Fruit fly (Drosophila melanogaster): ENCODE data around the gene Kul.

The Kul gene

DNA sequence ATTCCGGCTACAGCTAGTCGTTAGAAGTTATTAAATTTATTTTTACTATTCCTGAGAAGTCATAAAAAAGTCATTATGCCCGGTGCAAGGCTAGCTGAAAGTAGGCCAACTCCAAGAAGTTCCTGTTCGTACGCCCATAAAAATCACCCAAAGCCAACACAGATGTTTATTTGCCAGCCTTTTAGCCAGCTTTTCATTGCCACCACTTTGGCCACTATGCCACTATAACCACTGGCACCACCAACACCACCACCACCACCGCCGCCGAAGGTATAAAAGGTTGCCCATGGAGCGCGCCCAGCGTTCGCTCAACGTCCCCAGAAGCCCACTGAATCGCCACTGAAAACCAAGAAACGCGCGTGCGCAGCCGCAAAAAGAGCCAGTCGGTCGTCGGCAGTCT, 7.3 kb upstream of the Kul start, which contains the start of gene CG15506:
TSS of gene CG15506 (plus strand) at position 301 of the 400 bp plus-strand sequence.
- TF ChIP-seq insv (optimal IDR thresholded peaks at IDR 0.05) = no peak
- no peak for TF ChIP-seq h (optimal IDR thresholded peaks at IDR 0.05)
- TF ChIP-seq psq (optimal IDR thresholded peaks at IDR 0.05) = no peak
- TF ChIP-seq Myc (optimal IDR thresholded peaks at IDR 0.05) = no peak

DNA sequence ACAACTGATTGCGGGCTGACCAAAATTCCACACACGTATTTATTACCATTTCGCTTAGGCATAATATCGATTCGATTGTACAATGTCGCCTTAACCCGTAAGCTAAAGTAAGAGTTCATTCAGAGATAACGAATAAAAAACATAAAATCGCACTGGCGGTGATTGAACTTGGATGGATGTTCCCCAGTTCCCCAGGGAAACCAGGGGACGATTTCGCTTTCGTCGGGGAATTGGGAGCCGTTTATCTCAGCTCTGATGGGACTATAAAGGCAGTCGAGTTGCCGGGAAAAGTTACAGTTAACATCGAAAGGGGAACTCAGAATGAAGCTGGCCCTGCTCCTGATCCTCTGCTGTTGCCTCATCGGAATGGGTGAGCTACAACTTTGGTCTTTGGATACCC, 3.4 kb upstream of the Kul start, which contains the start of gene CG34296:
TSS of gene CG34296 (plus strand) at position 301 of the 400 bp plus-strand sequence.
- TF ChIP-seq Myc (optimal IDR thresholded peaks at IDR 0.05) (no peak), h (optimal IDR thresholded peaks at IDR 0.05) (no peak), ttk (optimal IDR thresholded peaks at IDR 0.05) (no peak), Sin3A (optimal IDR thresholded peaks at IDR 0.05) (no peak)

DNA sequence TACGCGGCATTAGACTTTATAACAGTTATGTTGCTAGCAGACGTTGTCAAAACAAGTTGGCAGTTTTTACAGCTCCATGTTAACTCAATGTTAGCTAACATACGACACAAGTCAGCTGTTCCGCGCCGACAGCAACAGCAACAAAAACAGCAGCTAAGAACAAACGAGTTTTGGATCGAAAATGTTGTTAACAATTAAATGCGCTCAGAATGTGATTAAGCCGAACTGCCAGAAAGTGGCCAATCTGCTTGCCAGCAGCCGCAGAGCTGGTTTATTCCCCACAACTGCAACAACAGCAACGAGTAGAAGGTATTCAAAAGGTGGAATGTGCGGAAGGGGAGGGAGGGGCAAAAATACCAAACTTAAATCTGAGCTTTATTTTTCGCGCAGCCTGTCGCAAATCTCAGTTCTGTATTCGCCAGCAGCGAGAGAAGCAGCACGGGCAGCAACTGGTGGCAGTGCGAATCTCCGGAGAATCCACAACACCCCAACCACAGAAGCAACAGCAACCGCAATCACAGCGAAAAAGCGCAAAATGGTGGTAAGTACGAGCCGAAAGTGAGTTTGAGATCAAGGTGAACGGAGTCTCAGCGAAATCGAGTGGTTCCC, 2.5 kb upstream of the Kul start, which contains the start of gene Pcd:
TSS of gene Pcd (plus strand) at position 116 of the 609 bp plus-strand sequence.
- TF ChIP-seq psq (optimal IDR thresholded peaks at IDR 0.05) (no peak), Sin3A (optimal IDR thresholded peaks at IDR 0.05) (no peak), ttk (optimal IDR thresholded peaks at IDR 0.05) (no peak), Myc (optimal IDR thresholded peaks at IDR 0.05) (no peak), insv (optimal IDR thresholded peaks at IDR 0.05) (no peak), h (optimal IDR thresholded peaks at IDR 0.05) (no peak)

DNA sequence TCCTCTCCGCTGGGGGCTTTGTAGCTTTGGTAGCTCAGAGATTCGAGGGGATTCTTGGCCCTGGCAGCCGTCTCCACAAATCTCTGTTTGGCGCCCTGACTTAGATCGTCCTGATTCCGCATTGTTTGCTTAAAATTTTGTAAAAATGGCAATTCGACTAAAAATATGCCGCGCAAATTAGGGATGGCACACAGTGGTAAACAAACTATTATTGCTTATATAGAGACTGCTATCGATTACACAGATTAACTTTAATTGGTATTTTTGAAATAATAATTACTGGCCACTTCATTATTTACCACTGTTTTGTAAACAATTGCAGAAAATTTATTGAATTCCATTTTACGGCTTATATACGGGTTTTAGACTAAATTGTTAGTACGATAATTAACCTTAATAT, 885 bp upstream of the Kul start, which contains the start of the genes Naa40 and CG18731:
TSS of gene Naa40 (minus strand) at position 206 of the 400 bp plus-strand sequence.
TSS of gene CG18731 (plus strand) at position 283 of the 400 bp plus-strand sequence.
- TF ChIP-seq Myc (optimal IDR thresholded peaks at IDR 0.05) = no peak
- no peak for TF ChIP-seq psq (optimal IDR thresholded peaks at IDR 0.05)
- TF ChIP-seq insv (optimal IDR thresholded peaks at IDR 0.05) = no peak

DNA sequence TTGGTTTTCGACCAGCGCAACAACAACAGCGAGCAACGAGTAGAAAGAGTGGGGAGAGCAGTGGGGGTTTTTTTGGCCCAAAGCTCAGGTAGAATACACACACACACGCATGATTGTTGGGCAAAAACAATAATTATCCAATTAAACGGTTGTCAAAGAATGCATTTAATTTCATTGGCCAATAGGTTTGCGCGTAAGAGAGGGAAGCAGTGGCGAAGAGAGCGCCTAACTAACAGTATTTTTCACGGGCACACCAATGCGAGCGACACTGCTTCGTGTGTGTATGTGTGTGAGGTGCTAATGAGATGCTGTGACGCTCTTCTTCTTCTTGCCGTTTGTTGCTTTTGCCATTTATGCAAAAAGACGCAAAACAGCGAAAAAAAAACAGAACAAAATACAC, 647 bp downstream of the Kul start:
- TF ChIP-seq ttk (optimal IDR thresholded peaks at IDR 0.05) = no peak
- TF ChIP-seq psq (optimal IDR thresholded peaks at IDR 0.05) = no peak
- TF ChIP-seq Sin3A (optimal IDR thresholded peaks at IDR 0.05) = no peak
- no peak for TF ChIP-seq Myc (optimal IDR thresholded peaks at IDR 0.05)
- no peak for TF ChIP-seq h (optimal IDR thresholded peaks at IDR 0.05)
- TF ChIP-seq insv (optimal IDR thresholded peaks at IDR 0.05) = no peak

DNA sequence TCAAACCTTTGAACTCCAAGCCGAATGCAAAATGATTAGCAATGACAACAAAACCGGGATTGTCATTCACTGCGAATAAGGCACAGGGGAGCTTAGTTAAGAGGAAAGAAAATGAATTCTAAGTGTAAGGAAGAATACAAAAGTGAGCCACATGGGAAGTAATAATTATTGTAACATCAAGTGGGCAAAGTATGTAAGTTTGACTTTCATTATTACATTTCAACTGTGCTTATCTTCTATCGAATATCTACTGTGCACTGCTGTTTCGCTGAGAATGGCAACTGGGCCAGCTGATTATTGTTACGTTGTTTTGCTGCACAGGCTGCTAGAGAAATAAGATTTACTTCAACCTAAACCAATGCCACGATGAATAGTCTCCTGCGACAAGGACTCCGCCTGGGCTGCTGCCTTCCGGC, 11.1 kb downstream of the Kul start, which contains the start of the genes CG7601 and CIA30:
TSS of gene CG7601 (minus strand) at position 68 of the 416 bp plus-strand sequence.
TSS of gene CIA30 (plus strand) at position 288 of the 416 bp plus-strand sequence.
- TF ChIP-seq psq (optimal IDR thresholded peaks at IDR 0.05) (no peak), insv (optimal IDR thresholded peaks at IDR 0.05) (no peak), Sin3A (optimal IDR thresholded peaks at IDR 0.05) (no peak), Myc (optimal IDR thresholded peaks at IDR 0.05) (no peak), h (optimal IDR thresholded peaks at IDR 0.05) (no peak), ttk (optimal IDR thresholded peaks at IDR 0.05) (no peak)

DNA sequence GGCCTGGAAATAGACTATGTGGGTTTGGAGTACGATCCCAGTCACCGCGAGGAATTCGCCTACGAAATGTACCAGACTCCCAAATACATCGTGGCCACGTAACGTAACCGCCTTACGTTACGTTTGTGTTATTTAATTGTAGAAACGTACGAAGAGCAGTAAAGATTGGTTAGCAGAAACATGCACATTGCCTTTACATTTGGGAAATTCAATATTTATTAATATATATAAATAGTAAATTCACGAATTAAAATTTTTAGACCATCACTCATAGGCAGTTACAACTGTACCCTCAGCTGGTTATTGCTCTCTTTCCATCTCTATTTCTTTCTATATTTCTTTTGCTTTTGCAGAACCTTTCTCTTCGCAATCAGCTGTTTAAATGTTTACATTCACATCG, 12.3 kb downstream of the Kul start, which contains the start of gene Gnpnat:
TSS of gene Gnpnat (plus strand) at position 385 of the 400 bp plus-strand sequence.
- no peak for TF ChIP-seq ttk (optimal IDR thresholded peaks at IDR 0.05)
- peak; percentile 14 for TF ChIP-seq psq (optimal IDR thresholded peaks at IDR 0.05)

DNA sequence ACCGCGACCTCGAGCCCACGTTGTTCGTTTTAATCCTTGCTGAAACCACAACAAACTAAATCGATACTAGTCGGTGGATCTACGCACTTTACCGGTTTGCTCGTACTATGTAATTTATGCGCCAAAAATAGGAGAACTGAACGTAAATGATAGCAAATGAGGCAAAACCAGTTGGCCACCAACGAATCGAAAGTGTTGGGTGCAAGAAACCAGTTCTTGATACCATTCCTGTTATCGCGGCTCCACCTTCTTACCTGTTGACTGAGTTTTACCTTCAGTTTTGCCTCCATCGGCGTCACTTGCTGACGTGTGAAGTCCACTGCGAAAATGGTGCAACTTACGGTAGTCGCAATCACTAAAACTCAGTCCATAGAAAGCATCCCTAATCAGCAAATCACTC, 14.4 kb downstream of the Kul start:
- TF ChIP-seq h (optimal IDR thresholded peaks at IDR 0.05) = no peak
- TF ChIP-seq Sin3A (optimal IDR thresholded peaks at IDR 0.05) = no peak
- TF ChIP-seq Myc (optimal IDR thresholded peaks at IDR 0.05) = no peak
- no peak for TF ChIP-seq psq (optimal IDR thresholded peaks at IDR 0.05)
- TF ChIP-seq insv (optimal IDR thresholded peaks at IDR 0.05) = no peak
- no peak for TF ChIP-seq ttk (optimal IDR thresholded peaks at IDR 0.05)

DNA sequence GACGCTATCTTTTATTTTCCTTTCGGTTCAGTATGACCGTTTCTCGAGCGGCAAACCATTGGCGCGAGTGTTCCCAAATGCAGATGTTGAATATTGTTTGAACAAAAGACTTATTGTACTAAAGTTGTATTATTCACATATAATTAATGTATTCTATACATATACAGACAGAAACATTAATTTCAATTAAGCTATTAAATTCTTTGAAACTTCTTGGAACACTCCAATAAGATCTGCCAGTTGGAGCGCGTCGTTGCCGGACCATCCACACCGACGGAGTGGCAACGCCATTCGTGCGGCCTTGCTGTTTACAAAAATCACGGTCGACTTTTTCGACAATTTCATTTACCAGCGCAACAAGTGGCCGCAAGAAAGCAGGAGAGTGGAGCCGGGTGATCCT, 19.4 kb downstream of the Kul start, which contains the start of the genes Wdr24 and IntS11:
TSS of gene Wdr24 (minus strand) at position 37 of the 400 bp plus-strand sequence.
TSS of gene IntS11 (plus strand) at position 282 of the 400 bp plus-strand sequence.
- no peak for TF ChIP-seq Myc (optimal IDR thresholded peaks at IDR 0.05)
- no peak for TF ChIP-seq Sin3A (optimal IDR thresholded peaks at IDR 0.05)
- no peak for TF ChIP-seq psq (optimal IDR thresholded peaks at IDR 0.05)
- no peak for TF ChIP-seq ttk (optimal IDR thresholded peaks at IDR 0.05)
- TF ChIP-seq insv (optimal IDR thresholded peaks at IDR 0.05) = no peak
- no peak for TF ChIP-seq h (optimal IDR thresholded peaks at IDR 0.05)

DNA sequence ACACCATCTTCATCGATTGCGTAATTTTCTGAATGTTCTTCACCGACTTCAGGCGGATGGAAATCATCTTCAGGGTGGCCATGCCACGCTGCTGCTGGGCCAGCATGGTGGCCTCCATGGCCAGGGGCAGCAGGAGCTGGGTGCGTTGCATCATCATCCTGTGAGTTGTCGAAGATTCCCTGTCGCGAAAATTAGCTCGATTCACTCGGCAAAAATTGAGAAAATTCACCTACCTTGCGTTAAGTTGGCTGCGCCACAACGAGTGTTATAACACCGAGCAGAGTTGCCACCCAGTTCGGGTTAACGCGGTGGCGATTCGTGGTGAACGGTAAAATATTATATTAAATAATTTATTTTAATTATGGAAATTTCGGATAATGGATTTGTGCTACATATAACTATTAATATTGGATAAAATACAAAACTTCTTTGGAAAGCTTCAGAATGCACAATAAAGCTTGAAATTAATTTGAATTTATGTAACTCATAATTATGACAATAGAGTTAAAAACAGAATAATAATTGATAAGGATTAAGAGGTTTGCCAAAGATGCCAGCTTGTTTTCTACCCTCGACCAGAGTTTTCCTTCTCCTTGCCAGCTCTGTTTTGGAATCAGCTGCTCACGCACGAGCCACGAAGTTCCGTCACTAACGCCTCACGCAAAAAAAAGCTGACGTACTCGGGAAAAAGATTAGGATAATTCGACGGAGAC, 23.1 kb downstream of the Kul start, which contains the start of the genes ATPsyngamma and yata:
TSS of gene ATPsyngamma (minus strand) at position 573 of the 713 bp plus-strand sequence.
TSS of gene yata (plus strand) at position 629 of the 713 bp plus-strand sequence.
- TF ChIP-seq psq (optimal IDR thresholded peaks at IDR 0.05) (no peak), insv (optimal IDR thresholded peaks at IDR 0.05) (no peak), Myc (optimal IDR thresholded peaks at IDR 0.05) (no peak), h (optimal IDR thresholded peaks at IDR 0.05) (no peak), Sin3A (optimal IDR thresholded peaks at IDR 0.05) (no peak), ttk (optimal IDR thresholded peaks at IDR 0.05) (no peak)

DNA sequence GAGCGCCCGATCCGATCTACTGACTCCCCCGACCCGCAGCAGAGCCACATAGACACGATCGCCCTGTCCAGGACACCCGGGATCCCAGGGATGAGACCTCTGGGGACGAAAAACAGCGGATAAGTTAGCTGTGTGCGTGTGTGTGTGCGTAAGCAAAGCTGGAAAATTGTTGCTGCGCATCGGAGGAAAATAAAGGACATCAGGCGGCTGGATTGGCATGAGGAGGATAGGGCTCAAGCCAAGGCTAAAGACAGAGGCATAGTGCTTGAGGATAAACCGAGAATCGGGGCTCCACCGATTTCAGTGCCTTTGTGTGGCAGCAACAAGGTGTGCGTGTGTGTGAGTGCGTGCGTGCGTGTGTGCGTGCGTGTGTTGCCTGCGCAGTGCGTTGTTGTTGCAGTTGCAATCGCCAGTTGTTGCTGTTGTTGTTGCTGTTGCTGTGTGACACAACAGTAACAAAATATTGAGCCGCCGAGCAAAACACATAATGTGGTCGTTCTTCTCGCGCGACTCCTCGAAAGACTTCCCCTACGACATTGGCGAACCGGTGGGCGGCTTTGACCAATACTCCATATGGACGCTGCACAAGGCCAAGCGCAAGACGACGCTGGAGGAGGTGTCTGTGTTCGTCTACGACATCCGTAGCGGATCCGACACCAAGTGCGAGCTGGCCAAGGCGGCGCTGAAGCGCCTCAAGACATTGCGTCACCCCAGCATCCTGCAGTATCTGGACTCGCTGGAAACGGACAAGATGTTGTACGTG, 23.9 kb downstream of the Kul start:
- no peak for TF ChIP-seq ttk (optimal IDR thresholded peaks at IDR 0.05)
- no peak for TF ChIP-seq Sin3A (optimal IDR thresholded peaks at IDR 0.05)
- TF ChIP-seq h (optimal IDR thresholded peaks at IDR 0.05) = no peak
- TF ChIP-seq insv (optimal IDR thresholded peaks at IDR 0.05) = no peak
- TF ChIP-seq Myc (optimal IDR thresholded peaks at IDR 0.05) = no peak
- no peak for TF ChIP-seq psq (optimal IDR thresholded peaks at IDR 0.05)

Data from Kc167 (cell line).